Worm (Caenorhabditis elegans) whole organism, L2 larva: ENCODE results near the gene clec-84.

Source experiments
- C34F6.9 ChIP-seq: fragments of 150-350 bp; optimal IDR thresholded peaks from 2 replicates; lab custom pipeline; 2014; ENCODE audit warnings: missing biosample characterization, missing genetic modification characterization
- F13H6.1 ChIP-seq: sonication (generic microtip); optimal IDR thresholded peaks from 2 replicates; lab custom pipeline; 2016; ENCODE audit warnings: missing genetic modification characterization, missing compliant biosample characterization
- R02D3.7 ChIP-seq: fragments of 150-350 bp; optimal IDR thresholded peaks from 2 replicates; lab custom pipeline; 2014; ENCODE audit warnings: missing biosample characterization, missing genetic modification characterization
- Y55F3AM.14 ChIP-seq: fragments of 200-800 bp; sonication (Bioruptor generic); optimal IDR thresholded peaks from 2 replicates; lab custom pipeline; 2018; ENCODE audit warnings: mild to moderate bottlenecking, missing genetic modification characterization, missing compliant biosample characterization
- alr-1 ChIP-seq: fragments of 150-350 bp; optimal IDR thresholded peaks from 2 replicates; lab custom pipeline; 2014; ENCODE audit warnings: missing biosample characterization, missing genetic modification characterization
- aly-2 ChIP-seq: fragments of 150-350 bp; optimal IDR thresholded peaks from 2 replicates; lab custom pipeline; 2014; ENCODE audit warnings: missing biosample characterization, missing genetic modification characterization
- ama-1 ChIP-seq: fragments of 150-350 bp; optimal IDR thresholded peaks from 2 replicates; lab custom pipeline; 2018; ENCODE audit warnings: inconsistent platforms
- blmp-1 ChIP-seq: sonication (generic microtip); optimal IDR thresholded peaks from 2 replicates; lab custom pipeline; 2017; ENCODE audit warnings: missing genetic modification characterization, mild to moderate bottlenecking, missing compliant biosample characterization, antibody characterized with exemption, moderate library complexity; ENCODE audit not compliant: insufficient read depth
- ceh-16 ChIP-seq: fragments of 150-350 bp; optimal IDR thresholded peaks from 2 replicates; lab custom pipeline; 2014; ENCODE audit warnings: missing biosample characterization, missing genetic modification characterization
- ceh-82 ChIP-seq: fragments of 150-350 bp; optimal IDR thresholded peaks from 2 replicates; lab custom pipeline; 2014; ENCODE audit warnings: missing biosample characterization, missing genetic modification characterization
- crh-2 ChIP-seq: sonication (generic microtip); optimal IDR thresholded peaks from 2 replicates; lab custom pipeline; 2017; ENCODE audit warnings: missing biosample characterization, missing genetic modification characterization
- dmd-4 ChIP-seq: sonication (generic microtip); optimal IDR thresholded peaks from 2 replicates; lab custom pipeline; 2017; ENCODE audit warnings: missing biosample characterization, missing genetic modification characterization
- egl-27 ChIP-seq: sonication (generic microtip); optimal IDR thresholded peaks from 3 replicates; lab custom pipeline; 2017; ENCODE audit warnings: missing biosample characterization, missing genetic modification reagents, missing genetic modification characterization
- elt-1 ChIP-seq: fragments of 150-350 bp; optimal IDR thresholded peaks from 2 replicates; lab custom pipeline; 2014; ENCODE audit warnings: missing biosample characterization, missing genetic modification characterization
- fos-1 ChIP-seq: fragments of 150-350 bp; optimal IDR thresholded peaks from 2 replicates; lab custom pipeline; 2014; ENCODE audit warnings: missing biosample characterization, missing genetic modification characterization
- gmeb-1 ChIP-seq: fragments of 150-350 bp; optimal IDR thresholded peaks from 2 replicates; lab custom pipeline; 2014; ENCODE audit warnings: missing biosample characterization, missing genetic modification characterization
- lin-13 ChIP-seq: fragments of 150-350 bp; optimal IDR thresholded peaks from 2 replicates; lab custom pipeline; 2014; ENCODE audit warnings: missing biosample characterization, missing genetic modification reagents, missing genetic modification characterization
- lsy-2 ChIP-seq, 2 experiments: fragments of 150-350 bp in 1 of 2; sonication (generic microtip) in 1 of 2; optimal IDR thresholded peaks; 2 replicates each; lab custom pipeline; 2014 to 2017; ENCODE audit warnings: missing biosample characterization in 2 of 2, missing genetic modification characterization in 2 of 2
- mab-5 ChIP-seq: fragments of 150-350 bp; optimal IDR thresholded peaks from 2 replicates; lab custom pipeline; 2014; ENCODE audit warnings: missing biosample characterization, missing genetic modification characterization
- mbf-1 ChIP-seq: sonication (generic microtip); optimal IDR thresholded peaks from 2 replicates; lab custom pipeline; 2017; ENCODE audit warnings: missing biosample characterization, missing genetic modification characterization
- mdl-1 ChIP-seq, 2 experiments: fragments of 150-350 bp in 1 of 2; sonication (generic microtip) in 1 of 2; optimal IDR thresholded peaks; 2 replicates each; lab custom pipeline; 2017; ENCODE audit warnings: missing biosample characterization in 2 of 2, missing genetic modification characterization in 2 of 2
- nhr-10 ChIP-seq: sonication (generic microtip); optimal IDR thresholded peaks from 2 replicates; lab custom pipeline; 2017; ENCODE audit warnings: missing biosample characterization, missing genetic modification characterization
- nhr-11 ChIP-seq: fragments of 150-350 bp; optimal IDR thresholded peaks from 2 replicates; lab custom pipeline; 2014; ENCODE audit warnings: missing biosample characterization, missing genetic modification characterization
- nhr-129 ChIP-seq: fragments of 150-350 bp; optimal IDR thresholded peaks from 2 replicates; lab custom pipeline; 2014; ENCODE audit warnings: missing biosample characterization, missing genetic modification characterization
- nhr-21 ChIP-seq: fragments of 150-350 bp; optimal IDR thresholded peaks from 2 replicates; lab custom pipeline; 2014; ENCODE audit warnings: missing biosample characterization, missing genetic modification characterization
- nhr-23 ChIP-seq: fragments of 150-350 bp; optimal IDR thresholded peaks from 2 replicates; lab custom pipeline; 2014; ENCODE audit warnings: missing biosample characterization, missing genetic modification reagents, missing genetic modification characterization
- nhr-25 ChIP-seq: fragments of 150-350 bp; sonication (generic microtip); optimal IDR thresholded peaks from 3 replicates; lab custom pipeline; 2014; ENCODE audit warnings: missing biosample characterization, missing genetic modification characterization
- nhr-6 ChIP-seq: fragments of 150-350 bp; optimal IDR thresholded peaks from 2 replicates; lab custom pipeline; 2014; ENCODE audit warnings: missing biosample characterization, missing genetic modification characterization
- peb-1 ChIP-seq: fragments of 150-350 bp; optimal IDR thresholded peaks from 2 replicates; lab custom pipeline; 2014; ENCODE audit warnings: missing biosample characterization, missing genetic modification characterization
- skn-1 ChIP-seq: sonication (generic microtip); optimal IDR thresholded peaks from 2 replicates; lab custom pipeline; 2017; ENCODE audit warnings: missing biosample characterization, missing genetic modification characterization
- sma-3 ChIP-seq: sonication (generic microtip); optimal IDR thresholded peaks from 2 replicates; lab custom pipeline; 2016; ENCODE audit warnings: missing genetic modification reagents, missing genetic modification characterization, missing compliant biosample characterization
- sma-9 ChIP-seq, 2 experiments: fragments of 150-350 bp in 1 of 2; sonication (generic microtip) in 1 of 2; optimal IDR thresholded peaks; 2 replicates each; lab custom pipeline; 2014 to 2016; ENCODE audit warnings: missing genetic modification characterization in 2 of 2, mild to moderate bottlenecking in 1 of 2, missing biosample characterization in 1 of 2, missing compliant biosample characterization in 1 of 2, missing genetic modification reagents in 1 of 2, moderate library complexity in 1 of 2
- snpc-4 ChIP-seq: fragments of 150-350 bp; optimal IDR thresholded peaks from 2 replicates; lab custom pipeline; 2014; ENCODE audit warnings: missing biosample characterization, missing genetic modification characterization
- unc-55 ChIP-seq: fragments of 150-350 bp; sonication (generic microtip); optimal IDR thresholded peaks from 3 replicates; lab custom pipeline; 2014; ENCODE audit warnings: missing biosample characterization, missing genetic modification reagents, missing genetic modification characterization
- unc-62 ChIP-seq: fragments of 150-350 bp; optimal IDR thresholded peaks from 2 replicates; lab custom pipeline; 2014; ENCODE audit warnings: missing biosample characterization, missing genetic modification reagents, missing genetic modification characterization
- zag-1 ChIP-seq: fragments of 150-350 bp; optimal IDR thresholded peaks from 2 replicates; lab custom pipeline; 2014; ENCODE audit warnings: missing biosample characterization, missing genetic modification characterization
- ztf-1 ChIP-seq: fragments of 200-800 bp; sonication (Bioruptor generic); conservative IDR thresholded peaks from 2 replicates; pipeline ENCODE4 v1.3.6; 2022; ENCODE audit warnings: missing genetic modification characterization, missing compliant biosample characterization
- ztf-4 ChIP-seq: fragments of 150-350 bp; optimal IDR thresholded peaks from 2 replicates; lab custom pipeline; 2014; ENCODE audit warnings: missing biosample characterization, missing genetic modification characterization

Gene clec-84

DNA sequence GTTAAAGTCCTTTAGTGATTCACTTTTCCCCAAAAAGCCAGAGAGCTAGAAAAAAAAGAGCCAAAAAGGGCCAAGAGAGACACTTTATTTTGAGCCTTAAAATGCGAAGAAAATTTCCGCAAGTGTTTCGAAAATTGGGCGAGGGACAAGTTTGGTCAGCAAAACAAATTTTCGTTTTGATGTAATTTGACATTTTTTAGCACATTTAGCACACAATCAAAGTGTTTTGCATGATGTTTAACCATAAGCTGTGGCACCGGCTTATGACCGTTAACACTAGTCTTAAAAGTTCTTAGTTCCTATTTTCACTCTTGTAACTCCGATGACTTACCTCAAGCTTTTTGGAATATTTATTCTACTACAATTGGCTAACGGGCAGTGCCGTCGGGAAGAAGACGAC lies 21.9 kb upstream of the clec-84 start, which contains the start of gene Y54G2A.37:
Y54G2A.37 (plus strand) TSS at position 301 of the 400 bp plus-strand sequence.
- no peak for TF ChIP-seq aly-2 (tag; lab: Kevin White, UChicago)
- no peak for TF ChIP-seq alr-1
- no peak for TF ChIP-seq nhr-6 (tag; lab: Kevin White, UChicago)
- no peak for TF ChIP-seq R02D3.7
- no peak for TF ChIP-seq nhr-21
- TF ChIP-seq C34F6.9 (tag; lab: Kevin White, UChicago): no peak
- no peak for TF ChIP-seq mbf-1 (tag; lab: Kevin White, UChicago)
- no peak for TF ChIP-seq elt-1 (tag; lab: Kevin White, UChicago)
- TF ChIP-seq skn-1: no peak
- no peak for TF ChIP-seq snpc-4 (tag; lab: Kevin White, UChicago)
- no peak for TF ChIP-seq ztf-4
- no peak for TF ChIP-seq nhr-10 (tag; lab: Kevin White, UChicago)
- TF ChIP-seq nhr-23 (tag; lab: Kevin White, UChicago): no peak
- no peak for TF ChIP-seq mdl-1 (tag; optimal IDR thresholded peaks at IDR 0.05; lab: Kevin White, UChicago)
- TF ChIP-seq lin-13 (GFP tag; lab: Kevin White, UChicago): no peak
- TF ChIP-seq, all 48 proteins: peak for 0

DNA sequence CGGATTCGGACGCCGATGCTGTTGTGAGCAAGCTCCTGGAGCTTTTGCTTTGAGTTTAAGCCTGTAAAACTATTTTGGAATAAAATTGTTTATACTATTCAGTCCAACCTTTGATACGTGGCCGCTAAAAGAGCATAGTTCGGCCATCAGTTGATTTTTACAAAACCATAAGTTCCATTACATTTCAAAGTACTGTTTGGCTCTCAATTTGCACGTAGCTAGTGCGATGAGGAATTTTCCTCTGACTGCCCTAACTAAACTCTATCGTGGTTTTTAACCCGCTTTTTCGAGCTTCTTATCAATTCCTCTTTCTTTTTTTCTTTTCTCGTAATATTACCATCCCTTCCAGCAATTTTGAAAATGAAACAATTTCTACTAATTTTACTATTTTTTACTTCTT lies 18.8 kb upstream of the clec-84 start, which contains the start of gene clec-80:
clec-80 (plus strand) TSS at position 301 of the 400 bp plus-strand sequence.
- TF ChIP-seq ama-1 (lab: Kevin White, UChicago): no peak
- no peak for TF ChIP-seq C34F6.9 (tag; lab: Kevin White, UChicago)
- no peak for TF ChIP-seq fos-1 (tag; lab: Kevin White, UChicago)
- no peak for TF ChIP-seq unc-62 (GFP tag; lab: Kevin White, UChicago)
- TF ChIP-seq Y55F3AM.14 (GFP tag; lab: Kevin White, UChicago): no peak
- TF ChIP-seq ceh-16: no peak
- no peak for TF ChIP-seq unc-55 (GFP tag; lab: Kevin White, UChicago)
- no peak for TF ChIP-seq crh-2

DNA sequence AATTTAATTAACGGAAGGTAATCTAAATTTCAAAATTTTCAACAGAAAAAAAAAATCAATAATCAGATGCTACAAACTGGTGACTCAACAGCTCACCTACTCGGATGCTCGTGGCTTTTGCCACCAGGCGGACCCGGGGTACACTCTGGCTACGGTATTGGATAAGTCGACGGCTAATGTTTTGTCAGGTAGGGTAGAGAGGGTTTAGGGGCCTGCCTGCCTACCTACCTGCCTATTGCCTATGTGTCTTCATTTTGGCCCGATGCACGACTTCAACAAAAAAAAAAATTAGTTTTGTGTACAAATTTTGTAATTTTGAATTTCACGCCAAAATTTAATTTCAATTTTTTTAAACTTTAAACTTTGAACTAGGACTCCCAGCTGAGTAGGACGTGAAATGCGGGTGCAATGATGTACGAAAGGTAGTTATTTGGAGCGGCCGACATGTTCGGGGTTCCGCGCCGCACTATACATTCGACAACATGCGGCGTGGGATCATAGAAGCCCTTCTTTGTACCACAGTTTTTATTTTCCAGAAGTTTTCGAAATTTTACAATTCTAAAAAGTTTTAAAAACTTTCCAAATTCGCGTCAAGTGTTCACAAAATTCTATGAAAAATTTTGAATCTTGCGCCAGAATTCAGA lies 16.7 kb upstream of the clec-84 start:
- TF ChIP-seq nhr-25 (no peak), alr-1 (no peak), gmeb-1 (tag; lab: Kevin White, UChicago) (no peak), crh-2 (no peak), ceh-82 (tag; lab: Kevin White, UChicago) (no peak), F13H6.1 (no peak), snpc-4 (tag; lab: Kevin White, UChicago) (no peak), nhr-129 (tag; lab: Kevin White, UChicago) (no peak), unc-62 (GFP tag; lab: Kevin White, UChicago) (no peak), Y55F3AM.14 (GFP tag; lab: Kevin White, UChicago) (no peak), egl-27 (tag; lab: Kevin White, UChicago) (no peak), peb-1 (tag; lab: Kevin White, UChicago) (no peak)

DNA sequence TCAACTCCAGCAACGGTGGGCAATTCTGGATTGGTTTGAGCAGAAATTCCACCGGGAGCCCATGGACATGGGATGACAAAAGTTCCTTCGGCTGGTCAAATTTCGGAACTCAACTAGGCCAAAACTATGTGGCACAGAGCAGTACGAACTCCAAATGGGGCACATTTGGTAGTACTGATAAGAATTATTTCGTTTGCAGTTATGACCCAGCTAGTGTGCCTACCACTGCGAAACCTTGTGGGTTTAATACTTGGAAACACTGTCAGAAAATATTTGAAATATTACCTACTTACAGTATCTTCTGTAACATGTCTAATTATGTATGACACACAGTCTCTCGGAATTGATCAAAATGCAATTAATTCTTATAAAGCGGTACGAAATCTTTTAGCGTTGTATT lies 15.9 kb upstream of the clec-84 start:
- TF ChIP-seq mbf-1 (tag; lab: Kevin White, UChicago) (no peak), ztf-4 (no peak), R02D3.7 (no peak), lsy-2 (tag; optimal IDR thresholded peaks at IDR 0.05; lab: Kevin White, UChicago) (no peak), mab-5 (no peak), sma-3 (GFP tag; lab: Kevin White, UChicago) (no peak), snpc-4 (tag; lab: Kevin White, UChicago) (no peak), ceh-16 (no peak)

DNA sequence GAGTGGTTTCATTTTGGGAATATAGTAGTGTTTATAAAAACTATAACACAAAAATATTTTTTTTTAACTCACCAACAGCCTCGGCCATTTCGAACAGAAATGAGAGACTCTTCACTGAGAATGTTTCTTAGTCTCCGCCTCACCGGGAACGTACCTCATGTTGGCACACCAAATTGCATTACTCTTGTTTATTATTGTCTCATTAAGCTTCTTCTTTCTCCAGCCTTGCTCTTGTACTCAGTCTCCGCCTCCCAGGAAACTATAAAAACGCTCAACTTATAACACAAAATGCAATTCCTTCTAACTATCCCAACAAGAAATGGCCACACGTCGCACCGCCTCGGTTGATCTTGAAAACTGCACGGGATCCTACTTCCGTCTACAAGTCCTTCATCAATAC lies 9.7 kb upstream of the clec-84 start, which contains the start of the genes Y54G2A.48 and pudl-1:
Y54G2A.48 (minus strand) TSS at position 101 of the 400 bp plus-strand sequence.
pudl-1 (plus strand) TSS at position 320 of the 400 bp plus-strand sequence.
- TF ChIP-seq dmd-4 (tag; lab: Kevin White, UChicago): no peak
- no peak for TF ChIP-seq ztf-1 (GFP tag; lab: Robert Waterston, UW)
- no peak for TF ChIP-seq aly-2 (tag; lab: Kevin White, UChicago)
- TF ChIP-seq skn-1: no peak
- TF ChIP-seq ceh-82 (tag; lab: Kevin White, UChicago): no peak
- no peak for TF ChIP-seq peb-1 (tag; lab: Kevin White, UChicago)
- no peak for TF ChIP-seq sma-9 (GFP tag; optimal IDR thresholded peaks at IDR 0.05; lab: Kevin White, UChicago)
- no peak for TF ChIP-seq sma-9 (tag; optimal IDR thresholded peaks at IDR 0.05; lab: Kevin White, UChicago)
- TF ChIP-seq nhr-129 (tag; lab: Kevin White, UChicago): no peak
- TF ChIP-seq nhr-25: no peak
- TF ChIP-seq fos-1 (tag; lab: Kevin White, UChicago): no peak
- TF ChIP-seq gmeb-1 (tag; lab: Kevin White, UChicago): no peak
- no peak for TF ChIP-seq nhr-10 (tag; lab: Kevin White, UChicago)
- TF ChIP-seq zag-1 (tag; lab: Kevin White, UChicago): no peak
- TF ChIP-seq unc-55 (GFP tag; lab: Kevin White, UChicago): no peak
- no peak for TF ChIP-seq nhr-6 (tag; lab: Kevin White, UChicago)
- TF ChIP-seq blmp-1 (tag; lab: Kevin White, UChicago): no peak
- TF ChIP-seq egl-27 (tag; lab: Kevin White, UChicago): no peak
- no peak for TF ChIP-seq nhr-11 (tag; lab: Kevin White, UChicago)
